Worm (Caenorhabditis elegans) whole organism, late embryonic: ENCODE data around the gene F35C8.5.

Source experiments
- ceh-22 ChIP-seq: sonication (generic microtip); optimal IDR thresholded peaks from 2 replicates; lab custom pipeline; 2017; ENCODE audit warnings: missing biosample characterization, missing genetic modification characterization
- ceh-30 ChIP-seq: fragments of 150-350 bp; optimal IDR thresholded peaks from 2 replicates; lab custom pipeline; 2014; ENCODE audit warnings: missing biosample characterization, missing genetic modification characterization
- dmd-4 ChIP-seq: sonication (generic microtip); optimal IDR thresholded peaks from 2 replicates; lab custom pipeline; 2016; ENCODE audit warnings: borderline replicate concordance, missing genetic modification characterization, missing compliant biosample characterization
- ets-4 ChIP-seq: sonication (generic microtip); optimal IDR thresholded peaks from 2 replicates; lab custom pipeline; 2016; ENCODE audit warnings: missing genetic modification characterization, missing compliant biosample characterization
- nhr-11 ChIP-seq: fragments of 150-350 bp; optimal IDR thresholded peaks from 2 replicates; lab custom pipeline; 2014; ENCODE audit warnings: missing biosample characterization, missing genetic modification characterization
- pha-4 ChIP-seq: fragments of 150-350 bp; optimal IDR thresholded peaks from 2 replicates; lab custom pipeline; 2018; ENCODE audit warnings: missing biosample characterization, missing genetic modification reagents, missing genetic modification characterization

ce11 chrX:5365437-5365836 is at the start of gene F35C8.5:
- TF ChIP-seq dmd-4 (tag; lab: Kevin White, UChicago) = no peak
- TF ChIP-seq ceh-30 = no peak
- no peak for TF ChIP-seq pha-4 (tag; lab: Kevin White, UChicago)
- TF ChIP-seq nhr-11 (tag; lab: Kevin White, UChicago) = no peak
- TF ChIP-seq ceh-22 = no peak
- TF ChIP-seq ets-4 (tag; lab: Kevin White, UChicago) = no peak
